Worm (Caenorhabditis elegans) whole organism, early embryonic: ENCODE measurements around the gene Y62E10A.20.
A peak's percentile ranks its signal among the peaks of the same experiment; 100 is the strongest.
"Not testable (repeated sequence)": the region's sequence is repeated elsewhere in the genome, so short reads cannot be mapped to it uniquely, and the experiment has no call there.

Experiments
- B0310.2 ChIP-seq: sonication (generic microtip); optimal IDR thresholded peaks from 2 replicates; lab custom pipeline; 2016; ENCODE audit warnings: mild to moderate bottlenecking, missing genetic modification characterization, missing compliant biosample characterization
- F13C5.2 ChIP-seq: sonication (generic microtip); optimal IDR thresholded peaks from 2 replicates; lab custom pipeline; 2017; ENCODE audit warnings: mild to moderate bottlenecking, missing genetic modification characterization, inconsistent platforms, missing compliant biosample characterization
- aly-1 ChIP-seq: sonication (generic microtip); optimal IDR thresholded peaks from 2 replicates; lab custom pipeline; 2016; ENCODE audit warnings: missing genetic modification characterization, missing compliant biosample characterization
- ama-1 ChIP-seq: fragments of 150-350 bp; optimal IDR thresholded peaks from 2 replicates; lab custom pipeline; 2014
- ceh-13 ChIP-seq: fragments of 200-800 bp; sonication (Bioruptor generic); optimal IDR thresholded peaks from 2 replicates; lab custom pipeline; 2018; ENCODE audit warnings: mild to moderate bottlenecking, missing genetic modification characterization, missing compliant biosample characterization
- ceh-36 ChIP-seq: sonication (generic microtip); optimal IDR thresholded peaks from 2 replicates; lab custom pipeline; 2016; ENCODE audit warnings: missing genetic modification characterization, inconsistent platforms, missing compliant biosample characterization
- ets-7 ChIP-seq: sonication (generic microtip); optimal IDR thresholded peaks from 2 replicates; lab custom pipeline; 2016; ENCODE audit warnings: missing genotype, missing genetic modification characterization, missing compliant biosample characterization
- flt-1 ChIP-seq: fragments of 200-800 bp; sonication (Bioruptor generic); IDR thresholded peaks from 2 replicates; pipeline ENCODE4 v1.3.6; 2022; ENCODE audit warnings: missing genetic modification characterization, missing compliant biosample characterization
- hmbx-1 ChIP-seq: sonication (generic microtip); optimal IDR thresholded peaks from 2 replicates; lab custom pipeline; 2016; ENCODE audit warnings: mild to moderate bottlenecking, missing genetic modification characterization, missing compliant biosample characterization
- hmg-4 ChIP-seq: fragments of 200-800 bp; sonication (Bioruptor generic); optimal IDR thresholded peaks from 2 replicates; lab custom pipeline; 2018; ENCODE audit warnings: mild to moderate bottlenecking, missing genetic modification characterization, missing compliant biosample characterization
- hnd-1 ChIP-seq: sonication (generic microtip); optimal IDR thresholded peaks from 2 replicates; lab custom pipeline; 2016; ENCODE audit warnings: missing genetic modification characterization, missing compliant biosample characterization
- pes-1 ChIP-seq: fragments of 200-800 bp; sonication (Bioruptor generic); IDR thresholded peaks from 2 replicates; pipeline ENCODE4 v1.3.6; 2022; ENCODE audit warnings: missing genetic modification reagents, missing genetic modification characterization, missing compliant biosample characterization
- scrt-1 ChIP-seq: fragments of 200-800 bp; sonication (Bioruptor generic); IDR thresholded peaks from 2 replicates; pipeline ENCODE4 v1.3.6; 2022; ENCODE audit warnings: missing genetic modification characterization, missing compliant biosample characterization
- sea-1 ChIP-seq: fragments of 200-800 bp; sonication (Bioruptor generic); conservative IDR thresholded peaks from 2 replicates; pipeline ENCODE4 v1.3.6; 2022; ENCODE audit warnings: missing genetic modification characterization, missing compliant biosample characterization
- tbx-11 ChIP-seq: fragments of 200-800 bp; sonication (Bioruptor generic); IDR thresholded peaks from 2 replicates; pipeline ENCODE4 v1.3.6; 2022; ENCODE audit warnings: missing genetic modification characterization, missing compliant biosample characterization
- tbx-37 ChIP-seq: fragments of 200-800 bp; sonication (Bioruptor generic); conservative IDR thresholded peaks from 2 replicates; pipeline ENCODE4 v1.3.6; 2022; ENCODE audit warnings: missing genetic modification reagents, missing genetic modification characterization, missing compliant biosample characterization
- tra-4 ChIP-seq: sonication (generic microtip); optimal IDR thresholded peaks from 2 replicates; lab custom pipeline; 2017; ENCODE audit warnings: missing genetic modification characterization, missing compliant biosample characterization

Gene Y62E10A.20

ce11 chrIV:13386043-13386442, at the start of gene Y62E10A.20, which contains the start of the genes Y62E10A.23 and mdt-9:
Gene Y62E10A.20 (minus strand): TSS chrIV:13386091.
Gene Y62E10A.23 (plus strand): TSS chrIV:13386324.
Gene mdt-9 (plus strand): TSS chrIV:13386380.
- TF ChIP-seq tra-4 (tag; lab: Kevin White, UChicago) (no peak), scrt-1 (GFP tag; lab: Robert Waterston, UW) (peak; percentile 67; the same call in 1 of the 2 replicates), hmg-4 (GFP tag; lab: Kevin White, UChicago) (peak; percentile 19), ets-7 (tag; lab: Kevin White, UChicago) (peak; percentile 26), ceh-13 (peak; percentile 60), tbx-11 (peak; percentile 58; the same call in 1 of the 2 replicates), ama-1 (lab: Kevin White, UChicago) (no peak), flt-1 (GFP tag; lab: Robert Waterston, UW) (peak; percentile 61), tbx-37 (GFP tag; lab: Robert Waterston, UW) (peak; percentile 58; the same call in 1 of the 2 replicates), B0310.2 (tag; lab: Kevin White, UChicago) (no peak), pes-1 (peak; percentile 69), hmbx-1 (tag; lab: Kevin White, UChicago) (peak; percentile 48), hnd-1 (peak; percentile 23), aly-1 (tag; lab: Kevin White, UChicago) (peak; percentile 53), F13C5.2 (tag; lab: Kevin White, UChicago) (peak; percentile 88), ceh-36 (tag; lab: Kevin White, UChicago) (peak; percentile 65), sea-1 (GFP tag; lab: Robert Waterston, UW) (peak; percentile 77)

DNA sequence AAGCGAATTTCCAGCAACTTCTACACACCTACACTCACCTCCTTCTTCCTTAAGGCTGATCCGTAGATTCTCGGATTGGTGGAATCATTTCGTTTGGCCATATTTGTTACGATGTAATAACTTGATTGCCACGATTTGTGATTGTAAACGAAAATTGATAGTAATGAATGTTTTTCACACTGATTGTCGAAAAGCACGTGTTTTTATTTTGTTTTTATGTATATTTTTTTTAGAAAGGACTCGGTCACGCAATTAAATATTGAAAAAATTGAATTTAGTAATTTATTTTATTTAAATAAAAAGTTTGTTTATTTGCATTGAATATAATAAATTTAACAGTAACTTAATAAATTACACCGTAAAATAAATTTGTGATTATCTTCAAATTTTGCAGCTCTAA, 48.0 kb upstream of the Y62E10A.20 start, which contains the start of gene K09B11.5:
Gene K09B11.5, minus strand, starts transcription at position 101 of the 400 bp plus-strand sequence.
- not testable (repeated sequence) for TF ChIP-seq ceh-13; hmg-4 (GFP tag; lab: Kevin White, UChicago); scrt-1 (GFP tag; lab: Robert Waterston, UW)

DNA sequence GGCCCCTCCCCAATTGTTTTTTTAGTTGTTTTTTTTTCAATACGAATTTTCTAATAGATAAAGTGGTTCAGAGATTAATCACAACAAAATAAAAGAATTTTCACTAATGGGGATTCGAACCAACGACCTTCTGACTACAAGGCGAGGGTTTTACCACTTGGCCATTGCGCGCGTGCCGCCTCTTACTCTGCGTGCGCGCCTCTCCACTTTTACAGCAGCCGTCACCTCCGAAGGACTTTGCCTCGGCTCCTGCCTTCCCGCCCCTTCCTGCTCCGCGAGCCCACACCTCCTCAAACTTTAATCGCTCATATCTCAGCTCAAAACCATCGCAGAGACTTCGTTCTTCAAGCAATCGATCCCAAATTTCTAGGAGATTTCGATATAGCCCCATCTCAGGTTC, 44.2 kb upstream of the Y62E10A.20 start:
- TF ChIP-seq pes-1 = 0 out of 2 replicates have a peak, but pooled peaks have one; percentile 10
- TF ChIP-seq tbx-37 (GFP tag; lab: Robert Waterston, UW) = 0 out of 2 replicates have a peak, but pooled peaks have one; percentile 16

DNA sequence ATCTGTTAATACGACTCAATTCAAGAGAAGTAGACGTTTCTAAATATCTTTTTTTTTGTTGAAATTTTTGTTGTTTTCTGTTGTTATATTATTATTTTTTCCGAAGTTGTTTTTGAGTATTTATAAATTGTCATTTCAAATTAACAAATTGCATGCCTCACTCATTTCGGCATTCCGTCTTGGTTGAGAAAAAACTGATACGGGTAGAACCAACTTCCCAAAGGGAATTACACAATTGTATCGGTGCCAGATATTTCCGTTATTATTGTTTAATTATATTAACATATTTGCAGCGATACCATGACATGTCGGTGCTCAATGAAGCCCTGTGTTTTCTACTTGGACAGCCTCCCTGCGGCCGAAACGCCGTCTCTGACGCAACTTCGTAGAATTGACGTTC, 43.3 kb upstream of the Y62E10A.20 start, which contains the start of gene K09B11.4:
Gene K09B11.4, plus strand, starts transcription at position 301 of the 400 bp plus-strand sequence.
- TF ChIP-seq pes-1 = no peak
- no peak for TF ChIP-seq hmg-4 (GFP tag; lab: Kevin White, UChicago)
- no peak for TF ChIP-seq flt-1 (GFP tag; lab: Robert Waterston, UW)
- no peak for TF ChIP-seq F13C5.2 (tag; lab: Kevin White, UChicago)
- TF ChIP-seq sea-1 (GFP tag; lab: Robert Waterston, UW) = no peak
- TF ChIP-seq tbx-11 = no peak
- no peak for TF ChIP-seq scrt-1 (GFP tag; lab: Robert Waterston, UW)
- TF ChIP-seq hmbx-1 (tag; lab: Kevin White, UChicago) = no peak
- no peak for TF ChIP-seq tbx-37 (GFP tag; lab: Robert Waterston, UW)
- no peak for TF ChIP-seq ama-1 (lab: Kevin White, UChicago)
- no peak for TF ChIP-seq aly-1 (tag; lab: Kevin White, UChicago)
- TF ChIP-seq ceh-36 (tag; lab: Kevin White, UChicago) = no peak
- no peak for TF ChIP-seq ceh-13

DNA sequence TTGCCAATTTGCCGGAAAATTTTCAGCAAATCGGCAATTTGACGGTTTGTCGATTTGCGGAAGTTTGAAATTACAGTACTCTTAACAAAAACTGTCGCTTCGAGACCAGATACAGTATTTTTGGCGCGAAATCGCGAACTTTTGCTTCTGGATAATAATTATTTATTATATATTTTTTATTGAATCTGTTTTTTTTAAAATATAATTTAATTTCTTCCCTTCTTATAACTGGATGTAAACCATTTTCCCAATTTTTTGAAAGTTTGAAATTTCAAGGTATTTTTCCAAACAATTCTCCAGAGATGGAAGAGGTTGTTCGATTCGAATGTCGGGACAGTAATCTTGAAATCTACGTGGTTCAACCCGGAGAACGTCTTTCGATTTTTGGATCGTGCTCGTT, 36.3 kb upstream of the Y62E10A.20 start, which contains the start of gene nol-9:
Gene nol-9, plus strand, starts transcription at position 301 of the 400 bp plus-strand sequence.
- TF ChIP-seq scrt-1 (GFP tag; lab: Robert Waterston, UW) (no peak), ama-1 (lab: Kevin White, UChicago) (no peak), B0310.2 (tag; lab: Kevin White, UChicago) (no peak), sea-1 (GFP tag; lab: Robert Waterston, UW) (no peak), hmbx-1 (tag; lab: Kevin White, UChicago) (no peak), tra-4 (tag; lab: Kevin White, UChicago) (no peak), tbx-11 (no peak), F13C5.2 (tag; lab: Kevin White, UChicago) (no peak), hmg-4 (GFP tag; lab: Kevin White, UChicago) (no peak), ets-7 (tag; lab: Kevin White, UChicago) (no peak), tbx-37 (GFP tag; lab: Robert Waterston, UW) (no peak), pes-1 (no peak), aly-1 (tag; lab: Kevin White, UChicago) (no peak), flt-1 (GFP tag; lab: Robert Waterston, UW) (no peak)

ce11 chrIV:13415739-13416271, 29.9 kb upstream of the Y62E10A.20 start, which contains the start of the genes pik-1 and aptf-2:
Gene pik-1 (plus strand): TSS chrIV:13416041.
Gene aptf-2 (minus strand): TSS chrIV:13416051.
- TF ChIP-seq sea-1 (GFP tag; lab: Robert Waterston, UW) (no peak), ets-7 (tag; lab: Kevin White, UChicago) (no peak), tbx-11 (no peak), aly-1 (tag; lab: Kevin White, UChicago) (no peak), F13C5.2 (tag; lab: Kevin White, UChicago) (no peak), hnd-1 (no peak), scrt-1 (GFP tag; lab: Robert Waterston, UW) (no peak), tra-4 (tag; lab: Kevin White, UChicago) (no peak), tbx-37 (GFP tag; lab: Robert Waterston, UW) (no peak), ceh-13 (no peak), ama-1 (lab: Kevin White, UChicago) (no peak), hmbx-1 (tag; lab: Kevin White, UChicago) (no peak), flt-1 (GFP tag; lab: Robert Waterston, UW) (no peak), hmg-4 (GFP tag; lab: Kevin White, UChicago) (no peak), B0310.2 (tag; lab: Kevin White, UChicago) (no peak), pes-1 (no peak), ceh-36 (tag; lab: Kevin White, UChicago) (no peak)
